Fruit fly (Drosophila melanogaster): ENCODE measurements around the gene CG7920.

CG7920 gene

DNA sequence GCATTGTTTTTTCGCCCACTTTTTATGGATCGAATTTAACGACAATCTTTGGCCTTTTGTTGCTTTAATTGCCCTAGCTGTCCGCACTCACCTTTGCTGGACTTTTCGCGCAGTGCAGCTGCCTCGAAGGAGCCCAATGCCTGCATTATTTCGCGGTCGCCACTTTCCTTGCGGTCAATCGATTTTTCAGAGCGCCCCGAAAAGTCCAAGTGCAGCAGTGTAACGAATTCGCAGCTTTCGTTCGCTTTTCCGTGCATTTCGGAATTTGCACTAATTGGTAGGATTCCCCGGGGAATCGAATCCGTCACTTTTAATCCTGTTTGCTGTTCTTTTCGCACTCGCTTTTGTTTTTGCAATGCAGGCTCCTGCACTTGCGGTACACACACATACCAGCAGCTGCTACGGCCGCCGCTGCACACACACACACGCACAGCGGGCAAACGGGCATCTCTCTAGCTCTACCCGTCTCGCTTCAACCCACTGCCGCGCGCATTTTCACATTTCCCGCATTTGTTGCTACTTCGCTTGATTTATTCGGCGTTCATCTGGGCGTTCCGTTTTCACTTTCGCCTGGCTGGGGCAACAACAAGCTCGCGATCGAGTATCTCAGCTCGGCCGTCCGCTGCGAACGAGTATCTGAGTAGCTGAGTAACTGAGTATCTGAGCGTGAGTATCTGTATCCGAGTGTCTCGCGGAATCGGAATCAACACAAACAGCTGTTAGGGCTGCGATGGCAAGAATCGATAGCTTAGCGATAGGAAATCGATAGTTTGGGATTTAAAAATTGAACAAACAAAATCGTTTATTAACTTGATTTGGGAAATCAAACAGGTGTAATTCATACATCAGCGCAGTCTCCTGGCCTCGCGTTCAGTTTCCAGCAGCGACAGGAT lies 6.7 kb upstream of the CG7920 start, which contains the start of gene Mgat2 (continued):
- TF ChIP-seq MBD-R2 (GFP tag; IDR thresholded peaks at IDR 0.05) (peak; percentile 15; the same call in 1 of the 2 replicates), CG12219 (GFP tag; optimal IDR thresholded peaks at IDR 0.05) (peak; percentile 59), ara (GFP tag; IDR thresholded peaks at IDR 0.05) (0 out of 2 replicates have a peak, but pooled peaks have one; percentile 29), CG13624 (GFP tag; optimal IDR thresholded peaks at IDR 0.05) (peak; percentile 11), ATbp (GFP tag; optimal IDR thresholded peaks at IDR 0.05) (peak; percentile 1), CG12659 (GFP tag; optimal IDR thresholded peaks at IDR 0.05) (peak; percentile 29), pros (GFP tag; optimal IDR thresholded peaks at IDR 0.05) (peak; percentile 62), CG6791 (GFP tag; IDR thresholded peaks at IDR 0.05; ENCODE audit: partially characterized antibody) (peak; percentile 86), H15 (GFP tag; IDR thresholded peaks at IDR 0.05) (no peak), ems (GFP tag; optimal IDR thresholded peaks at IDR 0.05) (peak; percentile 11), BtbVII (GFP tag; optimal IDR thresholded peaks at IDR 0.05) (peak; percentile 63), CG8924 (tag; optimal IDR thresholded peaks at IDR 0.05) (peak; percentile 83), bowl (GFP tag; IDR thresholded peaks at IDR 0.05) (peak; percentile 53; the same call in 1 of the 2 replicates), CG15601 (tag; optimal IDR thresholded peaks at IDR 0.05) (peak; percentile 71), CG18476 (GFP tag; optimal IDR thresholded peaks at IDR 0.05) (no peak), tna (GFP tag; IDR thresholded peaks at IDR 0.05; ENCODE audit: partially characterized antibody) (peak; percentile 72; the same call in 1 of the 2 replicates), CG2129 (GFP tag; IDR thresholded peaks at IDR 0.05; ENCODE audit: partially characterized antibody) (peak; percentile 80), Drgx (GFP tag; IDR thresholded peaks at IDR 0.05) (peak; percentile 46), zen2 (GFP tag; IDR thresholded peaks at IDR 0.05; ENCODE audit: partially characterized antibody) (peak; percentile 90), crp (GFP tag; optimal IDR thresholded peaks at IDR 0.05) (peak; percentile 73 to 96), CG18262 (tag; optimal IDR thresholded peaks at IDR 0.05) (peak; percentile 30), zfh1 (GFP tag; IDR thresholded peaks at IDR 0.05) (0 out of 3 replicates have a peak, but pooled peaks have one; percentile 33), Dref (GFP tag; IDR thresholded peaks at IDR 0.05) (peak; percentile 77), unc-4 (GFP tag; IDR thresholded peaks at IDR 0.05; ENCODE audit: partially characterized antibody) (peak; percentile 91), CG9437 (GFP tag; optimal IDR thresholded peaks at IDR 0.05) (no peak), HmgZ (tag; optimal IDR thresholded peaks at IDR 0.05) (peak; percentile 69), CG9727 (GFP tag; optimal IDR thresholded peaks at IDR 0.05) (peak; percentile 38), inv (GFP tag; IDR thresholded peaks at IDR 0.05; ENCODE audit: partially characterized antibody) (peak; percentile 74), sc (optimal IDR thresholded peaks at IDR 0.05) (no peak), sc (GFP tag; optimal IDR thresholded peaks at IDR 0.05) (no peak), gcm2 (GFP tag; optimal IDR thresholded peaks at IDR 0.05) (peak; percentile 32), ci (GFP tag; IDR thresholded peaks at IDR 0.05) (peak; percentile 78), peb (GFP tag; IDR thresholded peaks at IDR 0.05) (no peak), CG3847 (GFP tag; IDR thresholded peaks at IDR 0.05) (no peak), tll (GFP tag; optimal IDR thresholded peaks at IDR 0.05) (peak in 1 of 2 experiments; percentile 45), CG12155 (GFP tag; optimal IDR thresholded peaks at IDR 0.05) (peak; percentile 92), kah (GFP tag; optimal IDR thresholded peaks at IDR 0.05) (peak; percentile 58), H2.0 (GFP tag; IDR thresholded peaks at IDR 0.05) (no peak), Atf6 (GFP tag; IDR thresholded peaks at IDR 0.05) (peak; percentile 55; the same call in 1 of the 2 replicates), sna (GFP tag; IDR thresholded peaks at IDR 0.05; ENCODE audit: partially characterized antibody) (peak; percentile 91), CG6175 (GFP tag; IDR thresholded peaks at IDR 0.05) (peak; percentile 82; the same call in 2 of the 3 replicates), stwl (tag; optimal IDR thresholded peaks at IDR 0.05) (peak; percentile 39), Sin3A (optimal IDR thresholded peaks at IDR 0.05) (no peak), Sry-β (GFP tag; optimal IDR thresholded peaks at IDR 0.05) (peak; percentile 56), CG3281 (GFP tag; optimal IDR thresholded peaks at IDR 0.05) (no peak), gcm (GFP tag; optimal IDR thresholded peaks at IDR 0.05) (peak; percentile 97), amos (GFP tag; IDR thresholded peaks at IDR 0.05; ENCODE audit: partially characterized antibody) (peak; percentile 85)
